Worm (Caenorhabditis elegans) whole organism, L1 larva: ENCODE measurements around the gene let-418.

Experiments used
- C16A3.4 ChIP-seq: fragments of 150-350 bp; optimal IDR thresholded peaks from 2 replicates; lab custom pipeline; 2014; ENCODE audit warnings: missing biosample characterization, missing genetic modification characterization
- F16B12.6 ChIP-seq: fragments of 150-350 bp; optimal IDR thresholded peaks from 2 replicates; lab custom pipeline; 2014; ENCODE audit warnings: missing biosample characterization, missing genetic modification characterization
- aha-1 ChIP-seq: fragments of 150-350 bp; optimal IDR thresholded peaks from 2 replicates; lab custom pipeline; 2014; ENCODE audit warnings: missing biosample characterization, missing genetic modification characterization
- alr-1 ChIP-seq: fragments of 200-800 bp; sonication (Bioruptor generic); optimal IDR thresholded peaks from 2 replicates; lab custom pipeline; 2018; ENCODE audit warnings: borderline replicate concordance, mild to moderate bottlenecking, missing genetic modification characterization, missing compliant biosample characterization
- ama-1 ChIP-seq: fragments of 150-350 bp; optimal IDR thresholded peaks from 2 replicates; lab custom pipeline; 2014
- blmp-1 ChIP-seq: fragments of 150-350 bp; optimal IDR thresholded peaks from 2 replicates; lab custom pipeline; 2014; ENCODE audit warnings: missing biosample characterization, missing genetic modification characterization
- ceh-8 ChIP-seq: fragments of 200-800 bp; sonication (Bioruptor generic); optimal IDR thresholded peaks from 2 replicates; lab custom pipeline; 2018; ENCODE audit warnings: mild to moderate bottlenecking, missing genetic modification characterization, moderate library complexity, missing compliant biosample characterization
- ceh-82 ChIP-seq, 3 experiments: fragments of 150-350 bp in 1 of 3; sonication (generic microtip) in 2 of 3; optimal IDR thresholded peaks; 2 replicates each; lab custom pipeline; 2014 to 2017; ENCODE audit warnings: missing biosample characterization in 3 of 3, missing genetic modification characterization in 3 of 3
- ces-1 ChIP-seq: fragments of 150-350 bp; optimal IDR thresholded peaks from 2 replicates; lab custom pipeline; 2014; ENCODE audit warnings: missing biosample characterization, missing genetic modification reagents, missing genetic modification characterization
- dpl-1 ChIP-seq, 3 experiments: fragments of 150-350 bp in 2 of 3; sonication (generic microtip) in 1 of 3; optimal IDR thresholded peaks; 2 replicates each; lab custom pipeline; 2014 to 2017; ENCODE audit warnings: missing biosample characterization in 3 of 3, missing genetic modification characterization in 3 of 3, missing genetic modification reagents in 3 of 3
- dsc-1 ChIP-seq: sonication (generic microtip); optimal IDR thresholded peaks from 2 replicates; lab custom pipeline; 2016; ENCODE audit warnings: mild to moderate bottlenecking, missing genetic modification characterization, missing compliant biosample characterization
- efl-3 ChIP-seq: fragments of 200-800 bp; sonication (Bioruptor generic); optimal IDR thresholded peaks from 2 replicates; lab custom pipeline; 2018; ENCODE audit warnings: mild to moderate bottlenecking, missing genetic modification characterization, missing compliant biosample characterization
- elt-2 ChIP-seq: sonication (generic microtip); optimal IDR thresholded peaks from 2 replicates; lab custom pipeline; 2016; ENCODE audit warnings: missing genetic modification characterization, mild to moderate bottlenecking, inconsistent platforms, missing compliant biosample characterization, missing genetic modification reagents
- elt-3 ChIP-seq, 6 experiments: fragments of 150-350 bp in 1 of 6; sonication (generic microtip); optimal IDR thresholded peaks; 2 replicates each; lab custom pipeline; 2017 to 2018; ENCODE audit warnings: missing biosample characterization in 6 of 6, missing genetic modification characterization in 6 of 6, inconsistent platforms in 1 of 6
- fkh-4 ChIP-seq: sonication (generic microtip); optimal IDR thresholded peaks from 2 replicates; lab custom pipeline; 2016; ENCODE audit warnings: missing compliant biosample characterization, missing genetic modification characterization, borderline replicate concordance
- fkh-8 ChIP-seq: sonication (generic microtip); optimal IDR thresholded peaks from 2 replicates; lab custom pipeline; 2016; ENCODE audit warnings: mild to moderate bottlenecking, missing genetic modification characterization, missing compliant biosample characterization
- fos-1 ChIP-seq: fragments of 150-350 bp; optimal IDR thresholded peaks from 2 replicates; lab custom pipeline; 2014; ENCODE audit warnings: missing biosample characterization, missing genetic modification characterization
- grh-1 ChIP-seq: fragments of 200-800 bp; sonication (Bioruptor generic); IDR thresholded peaks from 2 replicates; pipeline ENCODE4 v1.3.6; 2022; ENCODE audit warnings: missing genetic modification reagents, missing genetic modification characterization, missing compliant biosample characterization
- hlh-17 ChIP-seq: fragments of 200-800 bp; sonication (Bioruptor generic); optimal IDR thresholded peaks from 2 replicates; lab custom pipeline; 2018; ENCODE audit warnings: missing genetic modification characterization, mild to moderate bottlenecking, missing compliant biosample characterization, moderate library complexity, borderline replicate concordance
- hlh-4 ChIP-seq: sonication (generic microtip); optimal IDR thresholded peaks from 2 replicates; lab custom pipeline; 2016; ENCODE audit warnings: mild to moderate bottlenecking, missing genetic modification characterization, missing compliant biosample characterization
- irx-1 ChIP-seq: sonication (generic microtip); optimal IDR thresholded peaks from 2 replicates; lab custom pipeline; 2016; ENCODE audit warnings: missing genetic modification characterization, missing compliant biosample characterization
- isw-1 ChIP-seq: fragments of 200-800 bp; sonication (Bioruptor generic); IDR thresholded peaks from 2 replicates; pipeline ENCODE4 v1.3.6; 2022; ENCODE audit warnings: missing genetic modification characterization, missing compliant biosample characterization
- jun-1 ChIP-seq: fragments of 150-350 bp; optimal IDR thresholded peaks from 2 replicates; lab custom pipeline; 2014; ENCODE audit warnings: missing biosample characterization, missing genetic modification reagents, missing genetic modification characterization
- lin-13 ChIP-seq: fragments of 150-350 bp; optimal IDR thresholded peaks from 2 replicates; lab custom pipeline; 2014; ENCODE audit warnings: missing biosample characterization, missing genetic modification reagents, missing genetic modification characterization
- lin-14 ChIP-seq: fragments of 200-800 bp; sonication (Bioruptor generic); optimal IDR thresholded peaks from 2 replicates; lab custom pipeline; 2018; ENCODE audit warnings: mild to moderate bottlenecking, missing genetic modification characterization, moderate library complexity, missing compliant biosample characterization
- lsy-2 ChIP-seq, 2 experiments: fragments of 150-350 bp; optimal IDR thresholded peaks; 2 replicates each; lab custom pipeline; 2014; ENCODE audit warnings: missing biosample characterization in 2 of 2, missing genetic modification characterization in 2 of 2
- mdl-1 ChIP-seq, 2 experiments: fragments of 150-350 bp; optimal IDR thresholded peaks; 2 replicates each; lab custom pipeline; 2014 to 2017; ENCODE audit warnings: missing biosample characterization in 2 of 2, missing genetic modification characterization in 2 of 2, inconsistent platforms in 1 of 2
- mep-1 ChIP-seq: fragments of 150-350 bp; optimal IDR thresholded peaks from 2 replicates; lab custom pipeline; 2014; ENCODE audit warnings: missing biosample characterization, missing genetic modification characterization
- nhr-11 ChIP-seq: fragments of 150-350 bp; optimal IDR thresholded peaks from 2 replicates; lab custom pipeline; 2014; ENCODE audit warnings: missing biosample characterization, missing genetic modification characterization
- nhr-19 ChIP-seq: fragments of 200-800 bp; sonication (Bioruptor generic); conservative IDR thresholded peaks from 2 replicates; pipeline ENCODE4 v1.3.6; 2022; ENCODE audit warnings: missing genetic modification characterization, missing compliant biosample characterization
- nhr-20 ChIP-seq: sonication (generic microtip); optimal IDR thresholded peaks from 2 replicates; lab custom pipeline; 2016; ENCODE audit warnings: mild to moderate bottlenecking, missing genetic modification characterization, missing compliant biosample characterization
- nhr-47 ChIP-seq: sonication (generic microtip); optimal IDR thresholded peaks from 2 replicates; lab custom pipeline; 2016; ENCODE audit warnings: mild to moderate bottlenecking, missing genetic modification characterization, moderate library complexity, missing compliant biosample characterization
- nhr-71 ChIP-seq: sonication (generic microtip); optimal IDR thresholded peaks from 2 replicates; lab custom pipeline; 2016; ENCODE audit warnings: mild to moderate bottlenecking, missing genetic modification characterization, moderate library complexity, missing compliant biosample characterization
- nhr-84 ChIP-seq: sonication (generic microtip); optimal IDR thresholded peaks from 2 replicates; lab custom pipeline; 2017; ENCODE audit warnings: missing biosample characterization, missing genetic modification characterization
- nhr-85 ChIP-seq: sonication (generic microtip); peaks from one replicate; lab custom pipeline; 2016; ENCODE audit warnings: missing genetic modification characterization, inconsistent platforms, missing compliant biosample characterization
- nhr-90 ChIP-seq: sonication (generic microtip); optimal IDR thresholded peaks from 2 replicates; lab custom pipeline; 2016; ENCODE audit warnings: mild to moderate bottlenecking, missing genetic modification characterization, missing compliant biosample characterization; ENCODE audit not compliant: poor library complexity
- rnt-1 ChIP-seq: sonication (generic microtip); optimal IDR thresholded peaks from 2 replicates; lab custom pipeline; 2016; ENCODE audit warnings: mild to moderate bottlenecking, missing genetic modification characterization, moderate library complexity, missing compliant biosample characterization
- skn-1 ChIP-seq: fragments of 150-350 bp; optimal IDR thresholded peaks from 2 replicates; lab custom pipeline; 2014; ENCODE audit warnings: missing biosample characterization, missing genetic modification characterization
- snpc-4 ChIP-seq: fragments of 150-350 bp; optimal IDR thresholded peaks from 2 replicates; lab custom pipeline; 2014; ENCODE audit warnings: missing biosample characterization, missing genetic modification characterization
- snu-23 ChIP-seq: sonication (generic microtip); optimal IDR thresholded peaks from 2 replicates; lab custom pipeline; 2016; ENCODE audit warnings: missing genetic modification characterization, missing compliant biosample characterization
- swsn-7 ChIP-seq: sonication (generic microtip); optimal IDR thresholded peaks from 2 replicates; lab custom pipeline; 2016; ENCODE audit warnings: missing genetic modification characterization, missing compliant biosample characterization
- tbx-2 ChIP-seq: sonication (generic microtip); optimal IDR thresholded peaks from 2 replicates; lab custom pipeline; 2016; ENCODE audit warnings: missing genetic modification characterization, missing compliant biosample characterization
- unc-30 ChIP-seq: sonication (generic microtip); optimal IDR thresholded peaks from 2 replicates; lab custom pipeline; 2017; ENCODE audit warnings: missing biosample characterization, missing genetic modification characterization
- unc-62 ChIP-seq: fragments of 150-350 bp; optimal IDR thresholded peaks from 2 replicates; lab custom pipeline; 2014; ENCODE audit warnings: missing biosample characterization, missing genetic modification reagents, missing genetic modification characterization
- unc-86 ChIP-seq: sonication (generic microtip); optimal IDR thresholded peaks from 2 replicates; lab custom pipeline; 2016; ENCODE audit warnings: missing genetic modification characterization, missing compliant biosample characterization
- unc-98 ChIP-seq: fragments of 200-800 bp; sonication (Bioruptor generic); IDR thresholded peaks from 2 replicates; pipeline ENCODE4 v1.3.6; 2022; ENCODE audit warnings: missing genetic modification characterization, missing compliant biosample characterization
- xbp-1 ChIP-seq: sonication (generic microtip); optimal IDR thresholded peaks from 2 replicates; lab custom pipeline; 2016; ENCODE audit warnings: missing genetic modification characterization, missing compliant biosample characterization
- ztf-4 ChIP-seq: fragments of 150-350 bp; optimal IDR thresholded peaks from 2 replicates; lab custom pipeline; 2014; ENCODE audit warnings: missing biosample characterization, missing genetic modification characterization

let-418 gene

DNA sequence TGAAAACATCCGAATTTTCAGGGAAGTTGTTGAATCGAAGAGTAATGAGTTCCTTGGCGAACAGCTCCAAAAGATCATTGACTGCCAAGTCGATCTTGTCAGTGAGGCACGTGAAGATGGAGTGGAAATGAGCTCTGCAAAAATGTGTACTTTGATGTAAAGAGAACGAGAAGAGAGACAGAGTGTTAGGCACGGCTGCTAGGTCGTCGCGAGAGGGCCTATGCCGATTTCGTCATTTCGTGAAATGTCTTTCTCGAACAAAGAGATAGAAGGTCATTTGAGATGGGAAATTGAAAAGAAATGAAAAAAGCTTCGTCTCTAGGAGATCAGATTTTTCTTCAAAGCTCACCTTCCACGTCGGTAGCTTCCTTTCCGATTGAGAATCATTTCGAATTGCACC lies 46.6 kb upstream of the let-418 start (continued):
- no peak for TF ChIP-seq grh-1 (GFP tag; lab: Robert Waterston, UW)
- peak in 1 of 2 experiments; percentile 22 for TF ChIP-seq mdl-1 (tag; optimal IDR thresholded peaks at IDR 0.05; lab: Kevin White, UChicago)
- peak; percentile 48 for TF ChIP-seq nhr-85 (tag; lab: Kevin White, UChicago)
- TF ChIP-seq aha-1 = no peak
- no peak for TF ChIP-seq ceh-8 (GFP tag; lab: Kevin White, UChicago)
- no peak for TF ChIP-seq elt-2
- TF ChIP-seq xbp-1 (tag; lab: Kevin White, UChicago) = no peak
- no peak for TF ChIP-seq elt-3 (tag; optimal IDR thresholded peaks at IDR 0.05; lab: Kevin White, UChicago)
- TF ChIP-seq swsn-7 (tag; lab: Kevin White, UChicago) = no peak
- TF ChIP-seq ces-1 (GFP tag; lab: Kevin White, UChicago) = no peak
- TF ChIP-seq nhr-20 (tag; lab: Kevin White, UChicago) = peak; percentile 27
- TF ChIP-seq dsc-1 (tag; lab: Kevin White, UChicago) = no peak
- no peak for TF ChIP-seq blmp-1 (tag; lab: Kevin White, UChicago)
- TF ChIP-seq unc-30 (tag; lab: Kevin White, UChicago) = no peak
- TF ChIP-seq hlh-4 (tag; lab: Kevin White, UChicago) = no peak
- no peak for TF ChIP-seq fos-1 (tag; lab: Kevin White, UChicago)
- no peak for TF ChIP-seq alr-1 (tag; lab: Kevin White, UChicago)
- no peak for TF ChIP-seq isw-1 (GFP tag; lab: Robert Waterston, UW)

DNA sequence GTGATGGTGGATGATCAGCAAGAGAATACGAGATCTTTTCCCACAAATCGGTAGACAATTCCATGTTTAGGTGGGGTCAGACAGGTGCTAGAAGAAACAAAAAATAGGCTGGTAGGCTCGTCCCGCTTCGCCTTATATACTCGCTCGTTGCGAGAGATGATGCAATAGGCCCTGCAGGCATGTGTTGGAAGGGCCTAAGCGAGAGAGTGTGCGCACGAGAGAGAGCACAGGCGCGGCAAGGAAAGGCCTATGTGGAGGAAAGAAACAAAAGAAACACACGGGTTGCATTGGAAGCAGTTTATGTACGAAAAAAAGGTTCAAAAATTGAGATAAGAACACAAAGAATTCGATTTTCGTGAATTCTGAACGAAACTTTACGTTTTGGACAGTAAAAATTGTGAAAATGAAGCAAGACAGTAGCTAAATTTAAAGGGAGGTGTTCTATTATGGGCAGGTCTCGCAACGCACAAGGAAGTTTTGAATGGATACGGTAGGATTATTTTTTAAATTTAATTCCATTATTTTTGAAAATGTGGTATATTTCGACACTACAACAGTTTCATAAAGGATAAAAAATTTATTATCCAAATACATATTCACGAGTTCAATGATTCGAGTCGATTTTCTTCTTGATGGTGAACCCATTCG lies 45.8 kb upstream of the let-418 start, which contains the start of gene F44E7.5:
Gene F44E7.5 (minus strand): TSS at position 210 of the 648 bp plus-strand sequence.
- peak; percentile 31 to 78 (median 41) for TF ChIP-seq ceh-82 (tag; optimal IDR thresholded peaks at IDR 0.05; lab: Kevin White, UChicago)
- peak; percentile 72 for TF ChIP-seq mep-1 (tag; lab: Kevin White, UChicago)
- no peak for TF ChIP-seq nhr-11 (tag; lab: Kevin White, UChicago)
- no peak for TF ChIP-seq nhr-84
- peak; percentile 58 for TF ChIP-seq nhr-47 (tag; lab: Kevin White, UChicago)
- TF ChIP-seq elt-3 (tag; optimal IDR thresholded peaks at IDR 0.05; lab: Kevin White, UChicago) = peak in 3 of 6 experiments; percentile 11 to 74 (median 51)
- no peak for TF ChIP-seq efl-3 (GFP tag; lab: Kevin White, UChicago)
- peak; percentile 53 for TF ChIP-seq C16A3.4 (tag; lab: Kevin White, UChicago)
- no peak for TF ChIP-seq F16B12.6 (tag; lab: Kevin White, UChicago)
- peak; percentile 80 for TF ChIP-seq elt-2
- peak; percentile 20 to 46 for TF ChIP-seq lsy-2 (tag; optimal IDR thresholded peaks at IDR 0.05; lab: Kevin White, UChicago)
- no peak for TF ChIP-seq ama-1 (lab: Kevin White, UChicago)
- peak; percentile 92 for TF ChIP-seq lin-14
- peak; percentile 23 for TF ChIP-seq ztf-4
- TF ChIP-seq nhr-90 (tag; lab: Kevin White, UChicago) = peak; percentile 83
- TF ChIP-seq xbp-1 (tag; lab: Kevin White, UChicago) = peak; percentile 8
- no peak for TF ChIP-seq fkh-4
- TF ChIP-seq skn-1 = peak; percentile 1
- TF ChIP-seq unc-98 (GFP tag; lab: Robert Waterston, UW) = 0 out of 2 replicates have a peak, but pooled peaks have one; percentile 4
- no peak for TF ChIP-seq hlh-17 (GFP tag; lab: Kevin White, UChicago)
- TF ChIP-seq unc-62 (GFP tag; lab: Kevin White, UChicago) = no peak
- TF ChIP-seq snpc-4 = no peak
- TF ChIP-seq lin-13 (GFP tag; lab: Kevin White, UChicago) = peak; percentile 20
- peak; percentile 81 for TF ChIP-seq nhr-85 (tag; lab: Kevin White, UChicago)
- TF ChIP-seq jun-1 (tag; lab: Kevin White, UChicago) = peak; percentile 8
- TF ChIP-seq rnt-1 = peak; percentile 59
- peak; percentile 34 for TF ChIP-seq tbx-2 (tag; lab: Kevin White, UChicago)
- peak; percentile 59 for TF ChIP-seq nhr-19 (GFP tag; lab: Robert Waterston, UW)
- peak; percentile 2 for TF ChIP-seq swsn-7 (tag; lab: Kevin White, UChicago)
- TF ChIP-seq nhr-20 (tag; lab: Kevin White, UChicago) = peak; percentile 66
- TF ChIP-seq blmp-1 (tag; lab: Kevin White, UChicago) = peak; percentile 28
- TF ChIP-seq irx-1 (tag; lab: Kevin White, UChicago) = no peak
- no peak for TF ChIP-seq fkh-8 (tag; lab: Kevin White, UChicago)
- peak; percentile 72 for TF ChIP-seq snu-23 (GFP tag; lab: Kevin White, UChicago)
- TF ChIP-seq nhr-71 = peak; percentile 77
- TF ChIP-seq dpl-1 (GFP tag; optimal IDR thresholded peaks at IDR 0.05; lab: Kevin White, UChicago) = peak; percentile 16 to 26 (median 25)
- 0 out of 2 replicates have a peak, but pooled peaks have one; percentile 12 for TF ChIP-seq grh-1 (GFP tag; lab: Robert Waterston, UW)
- TF ChIP-seq unc-86 (tag; lab: Kevin White, UChicago) = no peak
